Worm (Caenorhabditis elegans) whole organism, midembryonic: ENCODE data around the gene T19D2.13.

Experiments used
- T22C8.4 ChIP-seq: fragments of 200-800 bp; sonication (Bioruptor generic); IDR thresholded peaks from 2 replicates; pipeline ENCODE4 v1.3.6; 2022; ENCODE audit warnings: missing genetic modification characterization, missing compliant biosample characterization
- cog-1 ChIP-seq: sonication (generic microtip); optimal IDR thresholded peaks from 2 replicates; lab custom pipeline; 2016; ENCODE audit warnings: missing genetic modification characterization, missing compliant biosample characterization
- flt-1 ChIP-seq: fragments of 200-800 bp; sonication (Bioruptor generic); IDR thresholded peaks from 2 replicates; pipeline ENCODE4 v1.3.6; 2022; ENCODE audit warnings: missing genetic modification characterization, missing compliant biosample characterization
- klf-2 ChIP-seq: fragments of 200-800 bp; sonication (Bioruptor generic); conservative IDR thresholded peaks from 2 replicates; pipeline ENCODE4 v1.3.6; 2022; ENCODE audit warnings: missing genetic modification reagents, missing genetic modification characterization, missing compliant biosample characterization
- med-1 ChIP-seq: sonication (generic microtip); optimal IDR thresholded peaks from 2 replicates; lab custom pipeline; 2017; ENCODE audit warnings: missing genetic modification characterization, mild to moderate bottlenecking, missing compliant biosample characterization, antibody characterized with exemption, missing genetic modification reagents; ENCODE audit not compliant: insufficient read depth
- ref-1 ChIP-seq: fragments of 200-800 bp; sonication (Bioruptor generic); conservative IDR thresholded peaks from 2 replicates; pipeline ENCODE4 v1.3.6; 2022; ENCODE audit warnings: missing genetic modification reagents, missing genetic modification characterization, missing compliant biosample characterization
- tab-1 ChIP-seq: fragments of 200-800 bp; sonication (Bioruptor generic); IDR thresholded peaks from 2 replicates; pipeline ENCODE4 v1.3.6; 2022; ENCODE audit warnings: missing genetic modification characterization, missing compliant biosample characterization
- ztf-23 ChIP-seq: fragments of 200-800 bp; sonication (Bioruptor generic); IDR thresholded peaks from 2 replicates; pipeline ENCODE4 v1.3.6; 2022; ENCODE audit warnings: missing genetic modification reagents, missing genetic modification characterization, missing compliant biosample characterization
- ztf-29 ChIP-seq: fragments of 200-800 bp; sonication (Bioruptor generic); IDR thresholded peaks from 2 replicates; pipeline ENCODE4 v1.3.6; 2022; ENCODE audit warnings: missing genetic modification reagents, missing genetic modification characterization, missing compliant biosample characterization

Gene T19D2.13

DNA sequence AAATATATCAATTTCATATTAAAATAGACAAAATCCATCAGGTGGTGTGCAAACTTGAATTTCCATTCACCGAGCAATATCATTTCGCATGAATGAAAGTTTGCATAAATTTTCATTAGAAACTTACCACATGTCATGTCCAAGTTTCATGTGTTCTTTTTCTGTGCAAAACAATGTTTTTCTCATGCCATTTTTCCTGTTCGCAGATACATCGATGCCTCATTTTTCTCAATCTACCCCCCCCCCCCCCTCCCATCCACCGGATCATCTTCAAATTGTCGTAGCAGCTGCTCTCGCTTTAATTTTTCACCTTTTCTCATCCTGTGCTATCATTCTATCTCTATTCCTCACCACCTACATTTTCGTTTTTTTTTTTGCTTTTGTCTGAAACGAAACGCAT lies 3.2 kb downstream of the T19D2.13 start, which contains the start of gene T19D2.3:
Gene T19D2.3, plus strand, starts transcription at position 301 of the 400 bp plus-strand sequence.
- TF ChIP-seq ztf-29 (no peak), klf-2 (GFP tag; lab: Robert Waterston, UW) (no peak), ref-1 (no peak), flt-1 (GFP tag; lab: Robert Waterston, UW) (no peak), med-1 (GFP tag; lab: Kevin White, UChicago) (no peak), T22C8.4 (GFP tag; lab: Robert Waterston, UW) (no peak), cog-1 (no peak)

DNA sequence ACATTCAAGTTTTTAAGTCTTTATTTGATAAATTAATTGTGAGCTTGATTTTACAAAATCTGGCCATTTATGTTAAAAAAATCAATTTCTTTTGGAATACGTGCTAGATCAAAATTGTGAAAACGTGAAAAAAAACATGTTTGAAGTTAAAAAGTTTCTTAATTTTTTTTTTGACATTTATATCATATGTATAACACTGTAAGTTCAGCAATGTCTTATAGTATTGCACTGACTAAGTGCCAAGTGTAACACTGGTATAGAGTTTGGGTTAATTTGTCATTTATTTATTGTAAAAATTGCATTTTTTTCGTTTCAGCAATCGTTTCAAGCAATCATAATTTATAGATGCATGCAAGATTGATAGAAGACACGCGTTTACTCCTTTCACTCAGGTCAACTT lies 4.3 kb downstream of the T19D2.13 start:
- TF ChIP-seq flt-1 (GFP tag; lab: Robert Waterston, UW) (no peak), ztf-29 (no peak), ztf-23 (GFP tag; lab: Robert Waterston, UW) (no peak)

DNA sequence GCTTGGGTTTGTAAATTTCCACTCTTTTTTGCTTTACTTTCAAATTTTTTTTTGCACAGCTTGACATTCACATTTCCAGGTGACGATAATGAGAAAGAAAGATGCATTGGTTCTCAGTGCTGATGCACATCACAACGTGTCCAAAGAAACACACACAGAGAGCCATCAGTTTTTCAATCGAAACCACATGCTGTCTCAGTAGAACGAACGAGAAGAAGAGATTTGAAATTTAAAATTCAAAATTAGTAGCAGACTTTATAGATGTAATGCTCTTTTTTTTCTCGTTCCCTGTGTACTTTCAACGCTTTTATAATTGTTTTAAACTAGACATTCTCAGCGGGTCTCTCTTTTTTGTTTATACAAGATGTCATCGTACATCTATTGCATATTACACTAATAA lies 4.7 kb downstream of the T19D2.13 start:
- no peak for TF ChIP-seq ref-1
- no peak for TF ChIP-seq med-1 (GFP tag; lab: Kevin White, UChicago)
- TF ChIP-seq flt-1 (GFP tag; lab: Robert Waterston, UW): no peak
- TF ChIP-seq klf-2 (GFP tag; lab: Robert Waterston, UW): no peak
- TF ChIP-seq ztf-23 (GFP tag; lab: Robert Waterston, UW): no peak
- no peak for TF ChIP-seq cog-1
- TF ChIP-seq ztf-29: no peak
- TF ChIP-seq T22C8.4 (GFP tag; lab: Robert Waterston, UW): no peak
- TF ChIP-seq tab-1 (GFP tag; lab: Robert Waterston, UW): no peak

DNA sequence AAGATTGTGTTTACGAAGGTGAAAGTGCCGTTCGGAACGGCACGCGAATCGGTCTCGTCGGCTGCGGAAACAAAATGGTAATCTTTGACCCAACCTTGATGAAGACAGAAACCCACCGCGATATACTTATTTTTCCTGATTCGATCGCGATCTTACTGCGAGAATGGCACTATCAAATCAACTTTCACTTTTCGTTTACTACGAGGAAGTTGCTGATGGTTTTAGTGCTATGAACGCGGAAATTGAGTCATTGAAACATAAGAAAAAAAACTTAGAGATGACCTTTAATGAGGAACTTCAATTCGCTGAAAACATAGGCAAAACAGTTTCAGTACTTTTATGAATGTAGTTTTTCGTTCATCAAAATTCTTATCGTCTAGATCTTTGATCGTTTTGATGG lies 9.5 kb downstream of the T19D2.13 start:
- TF ChIP-seq klf-2 (GFP tag; lab: Robert Waterston, UW): no peak
- no peak for TF ChIP-seq med-1 (GFP tag; lab: Kevin White, UChicago)
- no peak for TF ChIP-seq ref-1
- TF ChIP-seq tab-1 (GFP tag; lab: Robert Waterston, UW): no peak
- TF ChIP-seq ztf-29: no peak
- no peak for TF ChIP-seq cog-1
- no peak for TF ChIP-seq T22C8.4 (GFP tag; lab: Robert Waterston, UW)

DNA sequence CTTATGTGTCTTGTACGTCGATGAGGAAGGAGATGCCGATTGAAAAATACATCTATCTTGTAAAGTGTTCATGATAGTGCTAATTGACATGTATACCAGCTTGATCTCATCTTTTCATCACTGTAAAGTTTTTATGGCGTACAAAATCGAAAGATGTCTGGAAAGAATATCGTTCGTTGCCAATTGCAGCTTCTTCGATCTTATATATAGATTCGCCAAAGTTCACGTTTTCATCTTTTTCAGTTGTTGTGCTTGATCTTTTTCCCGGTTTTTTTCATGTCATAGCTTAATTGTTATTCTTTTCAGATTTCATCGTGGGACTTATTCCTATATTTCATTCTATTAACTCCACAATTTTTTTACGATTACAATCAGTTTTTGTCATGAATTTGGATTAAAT lies 10.8 kb downstream of the T19D2.13 start, which contains the start of gene adt-3:
Gene adt-3, plus strand, starts transcription at position 301 of the 400 bp plus-strand sequence.
- no peak for TF ChIP-seq ztf-29
- no peak for TF ChIP-seq klf-2 (GFP tag; lab: Robert Waterston, UW)
- no peak for TF ChIP-seq flt-1 (GFP tag; lab: Robert Waterston, UW)
- TF ChIP-seq ref-1: no peak
- no peak for TF ChIP-seq med-1 (GFP tag; lab: Kevin White, UChicago)
- no peak for TF ChIP-seq tab-1 (GFP tag; lab: Robert Waterston, UW)
- TF ChIP-seq T22C8.4 (GFP tag; lab: Robert Waterston, UW): no peak
- TF ChIP-seq ztf-23 (GFP tag; lab: Robert Waterston, UW): no peak
- TF ChIP-seq cog-1: no peak

DNA sequence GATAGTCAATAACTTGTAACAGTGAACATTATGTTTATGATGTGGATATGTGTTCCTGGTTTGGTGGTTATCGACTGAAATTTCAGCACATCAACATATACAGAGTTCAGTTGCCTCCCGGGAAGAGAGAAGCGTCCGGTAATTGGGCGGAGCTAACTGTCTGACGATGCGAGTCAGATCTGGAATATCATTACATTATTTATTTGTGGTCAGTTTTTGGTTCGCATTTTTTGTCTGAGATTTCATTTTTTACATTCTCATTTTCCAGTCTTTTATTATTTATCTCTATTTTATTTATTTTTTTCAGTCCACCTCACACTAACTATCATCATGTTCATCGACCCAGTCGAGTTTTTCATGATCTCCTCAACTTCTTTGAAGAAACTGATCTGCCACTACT lies 16.4 kb downstream of the T19D2.13 start, which contains the start of gene T22B2.1:
Gene T22B2.1, plus strand, starts transcription at position 301 of the 400 bp plus-strand sequence.
- TF ChIP-seq med-1 (GFP tag; lab: Kevin White, UChicago) (no peak), flt-1 (GFP tag; lab: Robert Waterston, UW) (no peak), T22C8.4 (GFP tag; lab: Robert Waterston, UW) (no peak), ref-1 (no peak), tab-1 (GFP tag; lab: Robert Waterston, UW) (no peak), cog-1 (no peak), ztf-29 (no peak), ztf-23 (GFP tag; lab: Robert Waterston, UW) (no peak)

DNA sequence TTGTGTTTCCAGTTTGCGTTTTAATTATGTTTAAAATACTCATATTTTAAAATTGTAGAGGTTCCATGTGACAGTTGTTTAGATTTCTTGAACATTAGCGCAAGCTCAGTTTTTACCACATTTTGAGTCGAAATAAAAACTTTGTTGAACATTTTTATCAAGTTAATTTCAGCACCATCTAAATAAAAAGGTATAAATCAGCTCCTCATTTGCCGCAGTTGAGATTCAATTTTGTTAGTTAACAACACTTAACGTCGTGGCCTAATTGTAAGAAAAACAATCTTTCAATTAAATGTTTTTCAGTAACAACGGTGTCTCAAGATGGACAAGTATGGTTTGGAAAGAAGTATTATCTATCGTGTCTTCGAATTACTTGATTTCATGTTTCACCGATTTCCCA lies 21.4 kb downstream of the T19D2.13 start:
- no peak for TF ChIP-seq ztf-29
- no peak for TF ChIP-seq flt-1 (GFP tag; lab: Robert Waterston, UW)
- no peak for TF ChIP-seq ztf-23 (GFP tag; lab: Robert Waterston, UW)
- no peak for TF ChIP-seq T22C8.4 (GFP tag; lab: Robert Waterston, UW)
- no peak for TF ChIP-seq med-1 (GFP tag; lab: Kevin White, UChicago)
- TF ChIP-seq klf-2 (GFP tag; lab: Robert Waterston, UW): no peak
- no peak for TF ChIP-seq cog-1

DNA sequence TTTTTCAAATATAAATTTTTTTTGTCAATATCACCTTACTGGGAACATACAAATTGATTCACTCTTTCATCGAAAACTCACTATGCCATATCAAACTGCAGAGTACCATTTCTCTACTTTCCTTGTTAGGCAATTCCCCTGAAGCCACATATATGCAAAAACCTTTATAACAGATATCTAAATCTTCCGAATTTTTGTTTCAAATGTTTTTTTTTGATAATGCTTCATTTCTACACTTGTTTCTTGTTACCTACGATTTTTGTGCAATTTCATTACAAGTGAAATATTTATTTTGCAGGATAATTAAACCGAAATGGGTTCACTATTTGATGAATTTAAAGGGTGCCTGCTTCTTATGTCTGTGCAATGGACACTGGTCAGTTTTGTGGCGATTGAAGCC lies 22.1 kb downstream of the T19D2.13 start, which contains the start of gene T22B2.2:
Gene T22B2.2, plus strand, starts transcription at position 301 of the 400 bp plus-strand sequence.
- TF ChIP-seq ref-1: no peak
- TF ChIP-seq T22C8.4 (GFP tag; lab: Robert Waterston, UW): no peak
- TF ChIP-seq tab-1 (GFP tag; lab: Robert Waterston, UW): no peak
- TF ChIP-seq ztf-29: no peak
- TF ChIP-seq klf-2 (GFP tag; lab: Robert Waterston, UW): no peak
- no peak for TF ChIP-seq med-1 (GFP tag; lab: Kevin White, UChicago)
- TF ChIP-seq ztf-23 (GFP tag; lab: Robert Waterston, UW): no peak
- TF ChIP-seq flt-1 (GFP tag; lab: Robert Waterston, UW): no peak
- TF ChIP-seq cog-1: no peak

DNA sequence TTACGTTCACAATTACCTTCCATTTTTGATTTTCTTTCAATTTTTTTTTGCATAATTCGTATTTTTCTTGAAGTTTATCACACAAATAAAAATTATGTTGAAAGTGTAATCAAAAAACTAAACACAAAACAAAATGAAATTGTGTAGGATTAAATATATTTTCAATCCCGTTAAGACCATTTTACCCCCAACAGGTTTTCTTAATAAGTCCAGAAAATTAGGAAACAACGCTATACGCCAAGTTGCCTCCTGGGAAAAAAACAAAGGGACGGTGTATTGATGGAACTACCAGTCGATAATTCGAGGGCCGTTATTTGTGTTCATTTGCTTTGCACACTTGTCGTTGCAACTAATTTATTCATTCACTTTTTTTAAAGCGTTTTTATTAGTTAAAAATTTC lies 22.5 kb downstream of the T19D2.13 start:
- TF ChIP-seq ztf-23 (GFP tag; lab: Robert Waterston, UW): no peak
- no peak for TF ChIP-seq flt-1 (GFP tag; lab: Robert Waterston, UW)
- no peak for TF ChIP-seq tab-1 (GFP tag; lab: Robert Waterston, UW)

DNA sequence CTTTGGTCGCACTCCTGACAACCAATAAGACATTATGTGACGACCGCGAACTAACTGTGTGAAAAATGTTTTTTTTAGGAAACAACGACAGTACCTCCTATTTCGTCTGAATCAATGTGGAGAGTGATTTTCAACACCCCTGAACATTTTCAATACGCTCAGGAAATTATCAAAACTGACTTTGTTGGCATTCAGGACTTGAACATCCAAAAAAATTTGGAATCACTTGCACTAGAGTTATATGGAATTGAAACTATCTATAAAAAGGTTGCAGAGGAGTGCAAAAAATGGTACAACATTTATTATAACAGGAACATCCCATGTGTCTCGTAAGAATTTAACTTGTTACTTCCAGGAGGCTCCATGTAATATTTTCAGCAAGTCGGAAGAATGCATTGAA lies 24.0 kb downstream of the T19D2.13 start:
- TF ChIP-seq T22C8.4 (GFP tag; lab: Robert Waterston, UW) (no peak), med-1 (GFP tag; lab: Kevin White, UChicago) (no peak), cog-1 (no peak), ref-1 (no peak), klf-2 (GFP tag; lab: Robert Waterston, UW) (no peak), ztf-29 (no peak), tab-1 (GFP tag; lab: Robert Waterston, UW) (no peak), flt-1 (GFP tag; lab: Robert Waterston, UW) (no peak), ztf-23 (GFP tag; lab: Robert Waterston, UW) (no peak)
